Worm (Caenorhabditis elegans): ENCODE measurements around the gene F13D12.10.
A peak's percentile ranks its signal among the peaks of the same experiment; 100 is the strongest.

The F13D12.10 gene

ce11 chrII:11713569-11713968 lies at the start of gene F13D12.10 (continued):
- TF ChIP-seq pqm-1 (tag; optimal IDR thresholded peaks at IDR 0.05): no peak
- no peak for TF ChIP-seq dmd-9 (GFP tag; IDR thresholded peaks at IDR 0.05)
- no peak for TF ChIP-seq arid-1 (GFP tag; conservative IDR thresholded peaks at IDR 0.05)
- no peak for TF ChIP-seq egl-43 (GFP tag; IDR thresholded peaks at IDR 0.05)
- TF ChIP-seq mdt-29 (GFP tag; IDR thresholded peaks at IDR 0.05): no peak
- peak; percentile 31 for TF ChIP-seq aha-1 (tag)
- peak; percentile 3 for TF ChIP-seq spr-1 (tag; optimal IDR thresholded peaks at IDR 0.05)
- TF ChIP-seq ztf-11 (tag; optimal IDR thresholded peaks at IDR 0.05): no peak
- TF ChIP-seq zip-11 (GFP tag; IDR thresholded peaks at IDR 0.05): no peak
- no peak for TF ChIP-seq nhr-42 (GFP tag; IDR thresholded peaks at IDR 0.05)
- TF ChIP-seq ctbp-1 (GFP tag; IDR thresholded peaks at IDR 0.05): no peak
- no peak for TF ChIP-seq skn-1 (tag; optimal IDR thresholded peaks at IDR 0.05)
- no peak for TF ChIP-seq spr-3 (GFP tag; optimal IDR thresholded peaks at IDR 0.05)
- TF ChIP-seq hlh-30 (tag; optimal IDR thresholded peaks at IDR 0.05; ENCODE audit: insufficient read depth): peak; percentile 62
- TF ChIP-seq sdz-12 (GFP tag; optimal IDR thresholded peaks at IDR 0.05): no peak
- TF ChIP-seq set-16 (GFP tag; IDR thresholded peaks at IDR 0.05): peak; percentile 49
- TF ChIP-seq zfp-3 (GFP tag; conservative IDR thresholded peaks at IDR 0.05): no peak
- TF ChIP-seq Y48G9A.11 (GFP tag; IDR thresholded peaks at IDR 0.05): no peak
- no peak for TF ChIP-seq nhr-76 (tag; optimal IDR thresholded peaks at IDR 0.05)
- no peak for TF ChIP-seq R02D3.7 (tag; optimal IDR thresholded peaks at IDR 0.05)
- TF ChIP-seq F10B5.3 (tag; optimal IDR thresholded peaks at IDR 0.05): no peak
- no peak for TF ChIP-seq fos-1 (tag; optimal IDR thresholded peaks at IDR 0.05)
- TF ChIP-seq dpl-1 (GFP tag; optimal IDR thresholded peaks at IDR 0.05): no peak
- no peak for TF ChIP-seq F49E8.2 (tag; optimal IDR thresholded peaks at IDR 0.05; ENCODE audit: borderline replicate concordance)
- no peak for TF ChIP-seq T20F7.1 (GFP tag; optimal IDR thresholded peaks at IDR 0.05)
- no peak for TF ChIP-seq tra-1 (GFP tag; IDR thresholded peaks at IDR 0.05)
- no peak for TF ChIP-seq unc-62 (GFP tag; optimal IDR thresholded peaks at IDR 0.05 in 1 of 2)
- TF ChIP-seq unc-62 (tag; optimal IDR thresholded peaks at IDR 0.05): no peak
- TF ChIP-seq D1046.2 (GFP tag; IDR thresholded peaks at IDR 0.05): no peak
- TF ChIP-seq ceh-62 (tag; optimal IDR thresholded peaks at IDR 0.05): no peak
- no peak for TF ChIP-seq snpc-1.2 (GFP tag; IDR thresholded peaks at IDR 0.05)
- TF ChIP-seq nhr-41 (GFP tag; IDR thresholded peaks at IDR 0.05): no peak
- no peak for TF ChIP-seq nhr-102 (tag; optimal IDR thresholded peaks at IDR 0.05)
- no peak for TF ChIP-seq madf-5 (GFP tag; IDR thresholded peaks at IDR 0.05)
- peak in 1 of 2 experiments; percentile 34 for TF ChIP-seq hif-1 (tag; optimal IDR thresholded peaks at IDR 0.05)
- TF ChIP-seq unc-39 (tag; optimal IDR thresholded peaks at IDR 0.05): no peak
- no peak for TF ChIP-seq ceh-44 (GFP tag; IDR thresholded peaks at IDR 0.05)
- TF ChIP-seq zag-1 (tag; optimal IDR thresholded peaks at IDR 0.05): no peak
- TF ChIP-seq duxl-1 (tag; optimal IDR thresholded peaks at IDR 0.05; ENCODE audit: poor library complexity): no peak
- TF ChIP-seq saeg-2 (GFP tag; IDR thresholded peaks at IDR 0.05): no peak
- TF ChIP-seq snpc-4 (tag; optimal IDR thresholded peaks at IDR 0.05): no peak

- TF ChIP-seq ceh-62 (tag; optimal IDR thresholded peaks at IDR 0.05) (no peak), R02D3.7 (tag; optimal IDR thresholded peaks at IDR 0.05) (no peak), ces-1 (GFP tag; optimal IDR thresholded peaks at IDR 0.05) (no peak), lsy-2 (tag; optimal IDR thresholded peaks at IDR 0.05) (peak in 1 of 2 experiments; percentile 34), hlh-11 (tag; optimal IDR thresholded peaks at IDR 0.05) (peak; percentile 65), daf-8 (GFP tag; IDR thresholded peaks at IDR 0.05) (no peak), mes-2 (tag; optimal IDR thresholded peaks at IDR 0.05; ENCODE audit: poor library complexity, severe bottlenecking) (peak; percentile 85), dpl-1 (GFP tag; optimal IDR thresholded peaks at IDR 0.05) (peak; percentile 87), nhr-10 (tag; optimal IDR thresholded peaks at IDR 0.05) (no peak), ZK546.5 (tag; optimal IDR thresholded peaks at IDR 0.05) (no peak), unc-39 (tag; optimal IDR thresholded peaks at IDR 0.05) (no peak), D1046.2 (GFP tag; IDR thresholded peaks at IDR 0.05) (no peak), pha-4 (GFP tag; IDR thresholded peaks at IDR 0.05) (no peak), pha-4 (tag; optimal IDR thresholded peaks at IDR 0.05) (peak; percentile 67), unc-130 (GFP tag; optimal IDR thresholded peaks at IDR 0.05) (peak; percentile 14), hmg-1.1 (GFP tag; IDR thresholded peaks at IDR 0.05) (peak; percentile 54; the same call in 1 of the 2 replicates), dmd-6 (GFP tag; IDR thresholded peaks at IDR 0.05) (peak; percentile 22; the same call in 1 of the 2 replicates)
Measured at ce11 chrII:11675877-11676473, 37.6 kb upstream of the F13D12.10 start, which contains the start of the genes trr-1 and C47D12.2. Gene trr-1 (minus strand): TSS chrII:11675927. Gene C47D12.2 (plus strand): TSS chrII:11676306.
